Worm (Caenorhabditis elegans) whole organism, L3 larva: ENCODE measurements around the gene rom-2.

Experiments
- ZK546.5 ChIP-seq: sonication (generic microtip); optimal IDR thresholded peaks from 2 replicates; lab custom pipeline; 2017; ENCODE audit warnings: missing biosample characterization, missing genetic modification characterization
- aly-2 ChIP-seq: fragments of 150-350 bp; optimal IDR thresholded peaks from 2 replicates; lab custom pipeline; 2014; ENCODE audit warnings: missing biosample characterization, missing genetic modification characterization
- ama-1 ChIP-seq: fragments of 150-350 bp; optimal IDR thresholded peaks from 2 replicates; lab custom pipeline; 2018
- ceh-28 ChIP-seq: fragments of 150-350 bp; optimal IDR thresholded peaks from 2 replicates; lab custom pipeline; 2014; ENCODE audit warnings: missing biosample characterization, missing genetic modification reagents, missing genetic modification characterization
- ceh-82 ChIP-seq: fragments of 150-350 bp; optimal IDR thresholded peaks from 2 replicates; lab custom pipeline; 2014; ENCODE audit warnings: missing biosample characterization, missing genetic modification characterization
- ceh-9 ChIP-seq: sonication (generic microtip); optimal IDR thresholded peaks from 2 replicates; lab custom pipeline; 2018; ENCODE audit warnings: missing biosample characterization, missing genetic modification characterization
- daf-12 ChIP-seq: fragments of 150-350 bp; optimal IDR thresholded peaks from 2 replicates; lab custom pipeline; 2014; ENCODE audit warnings: missing biosample characterization, missing genetic modification reagents, missing genetic modification characterization
- egl-27 ChIP-seq: sonication (generic microtip); optimal IDR thresholded peaks from 4 replicates; lab custom pipeline; 2017; ENCODE audit warnings: missing biosample characterization, missing genetic modification reagents, missing genetic modification characterization
- elt-1 ChIP-seq: fragments of 150-350 bp; optimal IDR thresholded peaks from 2 replicates; lab custom pipeline; 2014; ENCODE audit warnings: missing biosample characterization, missing genetic modification characterization
- elt-2 ChIP-seq: sonication (generic microtip); optimal IDR thresholded peaks from 2 replicates; lab custom pipeline; 2016; ENCODE audit warnings: missing genetic modification reagents, mild to moderate bottlenecking, missing genetic modification characterization, missing compliant biosample characterization
- elt-3 ChIP-seq, 3 experiments: fragments of 150-350 bp in 1 of 3; sonication (generic microtip) in 2 of 3; optimal IDR thresholded peaks; 2 replicates in 2 of 3; 4 replicates in 1 of 3; lab custom pipeline; 2014 to 2017; ENCODE audit warnings: missing biosample characterization in 3 of 3, missing genetic modification characterization in 3 of 3
- eor-1 ChIP-seq, 2 experiments: fragments of 150-350 bp; optimal IDR thresholded peaks; 2 replicates each; lab custom pipeline; 2014 to 2018; ENCODE audit warnings: missing biosample characterization in 2 of 2, missing genetic modification characterization in 2 of 2
- fkh-10 ChIP-seq: sonication (generic microtip); optimal IDR thresholded peaks from 2 replicates; lab custom pipeline; 2017; ENCODE audit warnings: missing biosample characterization, missing genetic modification reagents, missing genetic modification characterization
- fkh-2 ChIP-seq: fragments of 150-350 bp; optimal IDR thresholded peaks from 2 replicates; lab custom pipeline; 2014; ENCODE audit warnings: missing biosample characterization, missing genetic modification reagents, missing genetic modification characterization
- fos-1 ChIP-seq: fragments of 150-350 bp; optimal IDR thresholded peaks from 2 replicates; lab custom pipeline; 2014; ENCODE audit warnings: missing biosample characterization, missing genetic modification characterization
- hmg-11 ChIP-seq: sonication (generic microtip); optimal IDR thresholded peaks from 2 replicates; lab custom pipeline; 2016; ENCODE audit warnings: missing genetic modification characterization, missing compliant biosample characterization
- jun-1 ChIP-seq: fragments of 150-350 bp; optimal IDR thresholded peaks from 2 replicates; lab custom pipeline; 2014; ENCODE audit warnings: missing biosample characterization, missing genetic modification reagents, missing genetic modification characterization
- lin-15B ChIP-seq: fragments of 150-350 bp; optimal IDR thresholded peaks from 2 replicates; lab custom pipeline; 2014; ENCODE audit warnings: missing biosample characterization, missing genetic modification characterization
- lin-39 ChIP-seq: fragments of 150-350 bp; optimal IDR thresholded peaks from 2 replicates; lab custom pipeline; 2018; ENCODE audit warnings: missing biosample characterization, missing genetic modification reagents, missing genetic modification characterization
- lsy-12 ChIP-seq: sonication (generic microtip); optimal IDR thresholded peaks from 2 replicates; lab custom pipeline; 2016; ENCODE audit warnings: mild to moderate bottlenecking, missing genetic modification characterization, missing compliant biosample characterization
- mdl-1 ChIP-seq: fragments of 150-350 bp; optimal IDR thresholded peaks from 2 replicates; lab custom pipeline; 2014; ENCODE audit warnings: missing biosample characterization, missing genetic modification characterization
- mml-1 ChIP-seq: fragments of 150-350 bp; sonication (generic microtip); optimal IDR thresholded peaks from 3 replicates; lab custom pipeline; 2014; ENCODE audit warnings: missing biosample characterization, missing genetic modification characterization
- nfya-1 ChIP-seq: sonication (generic microtip); optimal IDR thresholded peaks from 2 replicates; lab custom pipeline; 2017; ENCODE audit warnings: missing genetic modification characterization, mild to moderate bottlenecking, missing compliant biosample characterization, antibody characterized with exemption, moderate library complexity; ENCODE audit not compliant: insufficient read depth
- nhr-11 ChIP-seq: fragments of 150-350 bp; optimal IDR thresholded peaks from 2 replicates; lab custom pipeline; 2014; ENCODE audit warnings: missing biosample characterization, missing genetic modification characterization
- nhr-12 ChIP-seq: fragments of 150-350 bp; optimal IDR thresholded peaks from 2 replicates; lab custom pipeline; 2014; ENCODE audit warnings: missing biosample characterization, missing genetic modification characterization
- nhr-23 ChIP-seq: fragments of 150-350 bp; optimal IDR thresholded peaks from 2 replicates; lab custom pipeline; 2014; ENCODE audit warnings: missing biosample characterization, missing genetic modification reagents, missing genetic modification characterization
- nhr-237 ChIP-seq: fragments of 150-350 bp; optimal IDR thresholded peaks from 2 replicates; lab custom pipeline; 2014; ENCODE audit warnings: missing biosample characterization, missing genetic modification characterization
- nhr-28 ChIP-seq: fragments of 150-350 bp; optimal IDR thresholded peaks from 2 replicates; lab custom pipeline; 2014; ENCODE audit warnings: missing biosample characterization, missing genetic modification characterization
- nhr-43 ChIP-seq: sonication (generic microtip); optimal IDR thresholded peaks from 2 replicates; lab custom pipeline; 2016; ENCODE audit warnings: mild to moderate bottlenecking, missing genetic modification characterization, missing compliant biosample characterization; ENCODE audit not compliant: poor library complexity, severe bottlenecking
- nhr-67 ChIP-seq: fragments of 150-350 bp; optimal IDR thresholded peaks from 2 replicates; lab custom pipeline; 2014; ENCODE audit warnings: missing biosample characterization, missing genetic modification characterization
- nhr-76 ChIP-seq: fragments of 150-350 bp; sonication (generic microtip); optimal IDR thresholded peaks from 5 replicates; lab custom pipeline; 2014; ENCODE audit warnings: missing biosample characterization, missing genetic modification characterization
- nhr-77 ChIP-seq: fragments of 150-350 bp; optimal IDR thresholded peaks from 2 replicates; lab custom pipeline; 2014; ENCODE audit warnings: missing biosample characterization, missing genetic modification characterization
- pha-4 ChIP-seq: fragments of 150-350 bp; optimal IDR thresholded peaks from 2 replicates; lab custom pipeline; 2014; ENCODE audit warnings: missing biosample characterization, missing genetic modification reagents, missing genetic modification characterization
- pqm-1 ChIP-seq: fragments of 150-350 bp; optimal IDR thresholded peaks from 2 replicates; lab custom pipeline; 2017; ENCODE audit warnings: missing biosample characterization, missing genetic modification characterization, inconsistent platforms
- snpc-4 ChIP-seq: fragments of 150-350 bp; optimal IDR thresholded peaks from 2 replicates; lab custom pipeline; 2014; ENCODE audit warnings: missing biosample characterization, missing genetic modification characterization
- tbx-2 ChIP-seq: sonication (generic microtip); optimal IDR thresholded peaks from 2 replicates; lab custom pipeline; 2016; ENCODE audit warnings: mild to moderate bottlenecking, missing genetic modification characterization, missing compliant biosample characterization
- unc-39 ChIP-seq: sonication (generic microtip); optimal IDR thresholded peaks from 4 replicates; lab custom pipeline; 2017; ENCODE audit warnings: missing biosample characterization, missing genetic modification characterization
- unc-62 ChIP-seq: fragments of 150-350 bp; sonication (generic microtip); optimal IDR thresholded peaks from 4 replicates; lab custom pipeline; 2014; ENCODE audit warnings: missing biosample characterization, missing genetic modification reagents, missing genetic modification characterization
- zag-1 ChIP-seq: fragments of 150-350 bp; optimal IDR thresholded peaks from 2 replicates; lab custom pipeline; 2014; ENCODE audit warnings: missing biosample characterization, missing genetic modification characterization
- ztf-11 ChIP-seq: fragments of 150-350 bp; optimal IDR thresholded peaks from 2 replicates; lab custom pipeline; 2014; ENCODE audit warnings: missing biosample characterization, missing genetic modification characterization
- ztf-4 ChIP-seq: fragments of 150-350 bp; optimal IDR thresholded peaks from 2 replicates; lab custom pipeline; 2014; ENCODE audit warnings: missing biosample characterization, missing genetic modification characterization

The rom-2 gene

ce11 chrIII:9595563-9595962, at the start of gene rom-2:
TSS of gene rom-2 (minus strand) at chrIII:9595663.
- no peak for TF ChIP-seq ztf-4 (tag; lab: Kevin White, UChicago)
- TF ChIP-seq elt-2 (tag; lab: Kevin White, UChicago), result no peak
- TF ChIP-seq elt-3 (tag; optimal IDR thresholded peaks at IDR 0.05; lab: Kevin White, UChicago), result no peak
- TF ChIP-seq hmg-11 (tag; lab: Kevin White, UChicago), result no peak
- no peak for TF ChIP-seq aly-2
- TF ChIP-seq egl-27 (tag; lab: Kevin White, UChicago), result no peak
- TF ChIP-seq nfya-1 (tag; lab: Kevin White, UChicago), result no peak
- no peak for TF ChIP-seq ceh-28 (tag; lab: Kevin White, UChicago)
- no peak for TF ChIP-seq nhr-28
- TF ChIP-seq nhr-11 (tag; lab: Kevin White, UChicago), result no peak
- no peak for TF ChIP-seq fos-1 (tag; lab: Kevin White, UChicago)
- TF ChIP-seq lin-39 (tag; lab: Kevin White, UChicago), result no peak
- TF ChIP-seq snpc-4 (tag; lab: Kevin White, UChicago), result no peak
- no peak for TF ChIP-seq ZK546.5 (tag; lab: Kevin White, UChicago)
- no peak for TF ChIP-seq lsy-12 (tag; lab: Kevin White, UChicago)
- no peak for TF ChIP-seq nhr-43 (tag; lab: Kevin White, UChicago)
- TF ChIP-seq pqm-1, result no peak
- no peak for TF ChIP-seq mml-1 (tag; lab: Kevin White, UChicago)
- TF ChIP-seq fkh-2 (tag; lab: Kevin White, UChicago), result no peak
- TF ChIP-seq tbx-2, result no peak

DNA sequence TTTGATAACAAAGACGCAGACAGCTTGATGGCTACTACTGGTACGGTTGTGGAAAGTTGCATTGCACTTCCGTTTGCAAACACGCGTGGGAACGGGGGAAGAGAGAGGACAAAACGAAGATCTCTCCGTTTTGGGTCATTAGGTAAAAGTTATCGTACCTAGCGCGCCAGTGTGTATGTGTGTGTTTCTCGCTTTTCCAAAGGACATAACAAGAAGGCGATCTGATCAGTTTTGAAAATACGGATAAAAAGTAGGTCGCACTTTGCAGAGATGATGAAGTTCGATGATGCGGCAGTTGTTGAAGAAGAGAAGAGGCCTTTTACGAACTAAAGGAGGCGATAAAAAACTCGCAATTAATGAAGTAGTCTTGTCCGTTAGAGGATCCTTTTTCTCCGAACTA, 49.6 kb upstream of the rom-2 start:
- TF ChIP-seq elt-3 (tag; optimal IDR thresholded peaks at IDR 0.05; lab: Kevin White, UChicago) (peak in 1 of 3 experiments; percentile 66), nhr-77 (tag; lab: Kevin White, UChicago) (no peak), nhr-23 (peak; percentile 59)

- TF ChIP-seq ZK546.5 (tag; lab: Kevin White, UChicago) (no peak), unc-62 (no peak), nhr-23 (peak; percentile 16), snpc-4 (tag; lab: Kevin White, UChicago) (no peak), ztf-4 (tag; lab: Kevin White, UChicago) (no peak), elt-1 (no peak), nfya-1 (tag; lab: Kevin White, UChicago) (no peak)
These were observed 46.6 kb upstream of the rom-2 start for ce11 chrIII:9642110-9642509.

ce11 chrIII:9639281-9640050, 44.0 kb upstream of the rom-2 start:
- TF ChIP-seq nhr-23 (peak; percentile 30), zag-1 (tag; lab: Kevin White, UChicago) (no peak), unc-62 (no peak)
- TF ChIP-seq, all 47 proteins: peak for 1

DNA sequence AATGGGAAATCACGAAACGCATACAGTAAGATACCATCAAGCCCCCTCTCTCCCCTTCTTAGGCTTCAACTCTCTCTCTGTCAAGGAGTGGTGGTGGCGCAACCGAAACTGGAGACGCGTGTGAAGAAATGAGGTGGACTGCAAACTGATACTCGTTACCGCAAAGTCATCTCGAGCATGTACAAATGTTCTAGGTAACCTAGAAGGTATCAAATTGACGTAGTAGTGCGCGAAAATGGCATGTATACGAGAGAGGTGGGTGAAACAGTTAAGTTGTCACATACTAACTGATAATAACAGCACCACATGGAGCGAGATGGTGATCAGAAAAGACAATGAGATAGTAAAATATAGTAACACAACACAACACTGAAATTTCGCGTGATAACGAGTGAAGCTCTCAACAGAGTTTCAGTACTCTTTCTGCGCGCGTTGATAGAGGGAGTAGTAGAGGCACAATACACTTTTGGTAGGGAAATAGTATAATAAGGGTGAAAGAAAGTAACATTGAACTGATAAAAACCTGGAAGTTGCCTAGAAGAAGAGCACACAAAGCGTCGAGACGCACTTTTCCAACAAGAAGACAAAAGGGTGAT, 42.8 kb upstream of the rom-2 start:
- TF ChIP-seq nhr-23 (no peak), nhr-76 (tag; lab: Kevin White, UChicago) (no peak), hmg-11 (tag; lab: Kevin White, UChicago) (no peak), pqm-1 (peak; percentile 97), pha-4 (tag; lab: Kevin White, UChicago) (peak; percentile 9), nhr-67 (no peak), ceh-9 (no peak), jun-1 (tag; lab: Kevin White, UChicago) (peak; percentile 6), ama-1 (lab: Kevin White, UChicago) (no peak), elt-2 (tag; lab: Kevin White, UChicago) (peak; percentile 94), ztf-11 (tag; lab: Kevin White, UChicago) (no peak), ZK546.5 (tag; lab: Kevin White, UChicago) (no peak), nhr-237 (no peak), unc-39 (tag; lab: Kevin White, UChicago) (no peak), elt-1 (no peak), ceh-82 (tag; lab: Kevin White, UChicago) (no peak), fkh-10 (GFP tag; lab: Kevin White, UChicago) (no peak), snpc-4 (tag; lab: Kevin White, UChicago) (no peak), fkh-2 (tag; lab: Kevin White, UChicago) (no peak), daf-12 (tag; lab: Kevin White, UChicago) (no peak), nhr-11 (tag; lab: Kevin White, UChicago) (no peak), eor-1 (tag; optimal IDR thresholded peaks at IDR 0.05; lab: Kevin White, UChicago) (no peak), fos-1 (tag; lab: Kevin White, UChicago) (no peak), lsy-12 (tag; lab: Kevin White, UChicago) (no peak), nhr-12 (tag; lab: Kevin White, UChicago) (no peak), nfya-1 (tag; lab: Kevin White, UChicago) (no peak), lin-15B (tag; lab: Kevin White, UChicago) (no peak), unc-62 (no peak), mdl-1 (tag; lab: Kevin White, UChicago) (no peak), egl-27 (tag; lab: Kevin White, UChicago) (no peak), ztf-4 (tag; lab: Kevin White, UChicago) (no peak), nhr-28 (no peak)
